Fruit fly (Drosophila melanogaster): ENCODE data around the gene TTLL3B.

The TTLL3B gene

dm6 chr2L:6698387-6698786, 34.3 kb upstream of the TTLL3B start (continued):
- peak; percentile 5 for TF ChIP-seq CG15696 (tag; optimal IDR thresholded peaks at IDR 0.05)
- TF ChIP-seq Dip3 (GFP tag; optimal IDR thresholded peaks at IDR 0.05): no peak
- peak; percentile 11 for TF ChIP-seq D19A (tag; optimal IDR thresholded peaks at IDR 0.05)
- peak; percentile 46 for TF ChIP-seq dmrt11E (tag; optimal IDR thresholded peaks at IDR 0.05)
- peak; percentile 68 for TF ChIP-seq zen (tag; optimal IDR thresholded peaks at IDR 0.05)
- TF ChIP-seq Tbp (GFP tag; optimal IDR thresholded peaks at IDR 0.05): no peak
- peak; percentile 47 for TF ChIP-seq CG2120 (GFP tag; optimal IDR thresholded peaks at IDR 0.05)
- no peak for TF ChIP-seq grn (GFP tag; optimal IDR thresholded peaks at IDR 0.05)
- no peak for TF ChIP-seq CG2199 (GFP tag; IDR thresholded peaks at IDR 0.05)
- TF ChIP-seq CG7357 (GFP tag; IDR thresholded peaks at IDR 0.05): 0 out of 3 replicates have a peak, but pooled peaks have one; percentile 12
- peak; percentile 21 for TF ChIP-seq NC2β (GFP tag; optimal IDR thresholded peaks at IDR 0.05)
- TF ChIP-seq jumu (GFP tag; optimal IDR thresholded peaks at IDR 0.05): no peak
- peak; percentile 49 for TF ChIP-seq phol (tag; optimal IDR thresholded peaks at IDR 0.05)
- TF ChIP-seq gro (GFP tag; optimal IDR thresholded peaks at IDR 0.05): no peak
- TF ChIP-seq zfh2 (GFP tag; optimal IDR thresholded peaks at IDR 0.05): peak; percentile 1
- TF ChIP-seq CG10431 (GFP tag; optimal IDR thresholded peaks at IDR 0.05): no peak
- peak; percentile 8 for TF ChIP-seq CG17385 (GFP tag; optimal IDR thresholded peaks at IDR 0.05)
- no peak for TF ChIP-seq Hand (GFP tag; optimal IDR thresholded peaks at IDR 0.05)
- TF ChIP-seq CG16815 (GFP tag; optimal IDR thresholded peaks at IDR 0.05): no peak
- peak; percentile 13 for TF ChIP-seq ATbp (GFP tag; optimal IDR thresholded peaks at IDR 0.05)
- no peak for TF ChIP-seq Hr39 (optimal IDR thresholded peaks at IDR 0.05)
- no peak for TF ChIP-seq CG9609 (GFP tag; optimal IDR thresholded peaks at IDR 0.05)
- TF ChIP-seq az2 (GFP tag; optimal IDR thresholded peaks at IDR 0.05): peak; percentile 38
- TF ChIP-seq CG7745 (tag; optimal IDR thresholded peaks at IDR 0.05): no peak
- TF ChIP-seq nom (GFP tag; optimal IDR thresholded peaks at IDR 0.05): no peak
- TF ChIP-seq Sox102F (GFP tag; optimal IDR thresholded peaks at IDR 0.05): peak; percentile 59
- TF ChIP-seq CG14050 (GFP tag; IDR thresholded peaks at IDR 0.05): peak; percentile 40; the same call in 1 of the 3 replicates
- TF ChIP-seq crc (GFP tag; optimal IDR thresholded peaks at IDR 0.05): no peak
- TF ChIP-seq CG16813 (GFP tag; IDR thresholded peaks at IDR 0.05; ENCODE audit: partially characterized antibody): no peak
- TF ChIP-seq lov (optimal IDR thresholded peaks at IDR 0.05): no peak
- peak; percentile 68; the same call in 1 of the 3 replicates for TF ChIP-seq lov (GFP tag; IDR thresholded peaks at IDR 0.05)
- TF ChIP-seq CG15479 (GFP tag; optimal IDR thresholded peaks at IDR 0.05): no peak
- no peak for TF ChIP-seq Neu2 (GFP tag; optimal IDR thresholded peaks at IDR 0.05; ENCODE audit: borderline replicate concordance)
- peak; percentile 63 for TF ChIP-seq E2f1 (GFP tag; IDR thresholded peaks at IDR 0.05)
- TF ChIP-seq cato (GFP tag; optimal IDR thresholded peaks at IDR 0.05; ENCODE audit: borderline replicate concordance): no peak
- no peak for TF ChIP-seq ash1 (GFP tag; optimal IDR thresholded peaks at IDR 0.05)
- peak; percentile 42 for TF ChIP-seq Ssrp (tag; optimal IDR thresholded peaks at IDR 0.05)
- TF ChIP-seq Atf3 (GFP tag; optimal IDR thresholded peaks at IDR 0.05): peak; percentile 6
- TF ChIP-seq CG1832 (GFP tag; optimal IDR thresholded peaks at IDR 0.05): no peak
- peak; percentile 14 to 57 for TF ChIP-seq chif (GFP tag; optimal IDR thresholded peaks at IDR 0.05)
- peak; percentile 27; the same call in 1 of the 2 replicates for TF ChIP-seq CG32772 (GFP tag; IDR thresholded peaks at IDR 0.05)
- TF ChIP-seq sisA (GFP tag; IDR thresholded peaks at IDR 0.05): peak; percentile 63
- no peak for TF ChIP-seq nerfin-1 (tag; optimal IDR thresholded peaks at IDR 0.05)
- peak; percentile 41; the same call in 1 of the 2 replicates for TF ChIP-seq lmd (GFP tag; IDR thresholded peaks at IDR 0.05)
- TF ChIP-seq CG4854 (GFP tag; optimal IDR thresholded peaks at IDR 0.05): no peak
- no peak for TF ChIP-seq btn (GFP tag; optimal IDR thresholded peaks at IDR 0.05)
- TF ChIP-seq Sry-δ (GFP tag; optimal IDR thresholded peaks at IDR 0.05): no peak
- TF ChIP-seq CG1024 (GFP tag; IDR thresholded peaks at IDR 0.05): 0 out of 2 replicates have a peak, but pooled peaks have one; percentile 17
- TF ChIP-seq mld (GFP tag; IDR thresholded peaks at IDR 0.05; ENCODE audit: partially characterized antibody): no peak
- TF ChIP-seq sqz (GFP tag; optimal IDR thresholded peaks at IDR 0.05): no peak
- no peak for TF ChIP-seq MESR4 (GFP tag; optimal IDR thresholded peaks at IDR 0.05)
